Worm (Caenorhabditis elegans): ENCODE results near the gene fipr-8.

- no peak for TF ChIP-seq ama-1 (optimal IDR thresholded peaks at IDR 0.05)
- TF ChIP-seq aly-1 (tag; optimal IDR thresholded peaks at IDR 0.05), result no peak
- TF ChIP-seq flt-1 (GFP tag; IDR thresholded peaks at IDR 0.05), result no peak
- TF ChIP-seq hnd-1 (tag; optimal IDR thresholded peaks at IDR 0.05), result no peak
- no peak for TF ChIP-seq pes-1 (GFP tag; IDR thresholded peaks at IDR 0.05)
- TF ChIP-seq ceh-36 (tag; optimal IDR thresholded peaks at IDR 0.05), result no peak
- no peak for TF ChIP-seq tra-4 (tag; optimal IDR thresholded peaks at IDR 0.05)
- TF ChIP-seq hmbx-1 (tag; optimal IDR thresholded peaks at IDR 0.05), result no peak
- TF ChIP-seq B0310.2 (tag; optimal IDR thresholded peaks at IDR 0.05), result no peak
- TF ChIP-seq sea-1 (GFP tag; conservative IDR thresholded peaks at IDR 0.05), result no peak
- no peak for TF ChIP-seq tbx-37 (GFP tag; conservative IDR thresholded peaks at IDR 0.05)
- TF ChIP-seq F13C5.2 (tag; optimal IDR thresholded peaks at IDR 0.05), result no peak
Observed at ce11 chrV:10281374-10281773, 41.6 kb upstream of the fipr-8 start, which contains the start of gene lys-2.
